Worm (Caenorhabditis elegans) whole organism, late embryonic: ENCODE data around the gene F56C3.10.

Experiments
- F13H6.1 ChIP-seq: sonication (generic microtip); optimal IDR thresholded peaks from 2 replicates; lab custom pipeline; 2016; ENCODE audit warnings: missing genetic modification characterization, missing compliant biosample characterization
- ceh-19 ChIP-seq: fragments of 200-800 bp; sonication (Bioruptor generic); optimal IDR thresholded peaks from 2 replicates; lab custom pipeline; 2018; ENCODE audit warnings: mild to moderate bottlenecking, missing genetic modification characterization, missing compliant biosample characterization
- fkh-10 ChIP-seq: fragments of 150-350 bp; optimal IDR thresholded peaks from 2 replicates; lab custom pipeline; 2014; ENCODE audit warnings: missing biosample characterization, missing genetic modification reagents, missing genetic modification characterization
- hlh-13 ChIP-seq: fragments of 200-800 bp; sonication (Bioruptor generic); optimal IDR thresholded peaks from 2 replicates; lab custom pipeline; 2018; ENCODE audit warnings: mild to moderate bottlenecking, missing genetic modification characterization, missing compliant biosample characterization
- hlh-15 ChIP-seq: sonication (generic microtip); optimal IDR thresholded peaks from 2 replicates; lab custom pipeline; 2016; ENCODE audit warnings: missing genetic modification characterization, missing compliant biosample characterization
- lin-11 ChIP-seq: fragments of 200-800 bp; sonication (Bioruptor generic); optimal IDR thresholded peaks from 2 replicates; lab custom pipeline; 2018; ENCODE audit warnings: mild to moderate bottlenecking, missing genetic modification characterization, missing compliant biosample characterization
- pqm-1 ChIP-seq: sonication (generic microtip); optimal IDR thresholded peaks from 2 replicates; lab custom pipeline; 2016; ENCODE audit warnings: missing genetic modification characterization, missing compliant biosample characterization
- unc-86 ChIP-seq: sonication (generic microtip); optimal IDR thresholded peaks from 2 replicates; lab custom pipeline; 2016; ENCODE audit warnings: missing genetic modification characterization, missing compliant biosample characterization
- ztf-16 ChIP-seq: sonication (generic microtip); optimal IDR thresholded peaks from 2 replicates; lab custom pipeline; 2017; ENCODE audit warnings: missing genetic modification characterization, missing compliant biosample characterization

DNA sequence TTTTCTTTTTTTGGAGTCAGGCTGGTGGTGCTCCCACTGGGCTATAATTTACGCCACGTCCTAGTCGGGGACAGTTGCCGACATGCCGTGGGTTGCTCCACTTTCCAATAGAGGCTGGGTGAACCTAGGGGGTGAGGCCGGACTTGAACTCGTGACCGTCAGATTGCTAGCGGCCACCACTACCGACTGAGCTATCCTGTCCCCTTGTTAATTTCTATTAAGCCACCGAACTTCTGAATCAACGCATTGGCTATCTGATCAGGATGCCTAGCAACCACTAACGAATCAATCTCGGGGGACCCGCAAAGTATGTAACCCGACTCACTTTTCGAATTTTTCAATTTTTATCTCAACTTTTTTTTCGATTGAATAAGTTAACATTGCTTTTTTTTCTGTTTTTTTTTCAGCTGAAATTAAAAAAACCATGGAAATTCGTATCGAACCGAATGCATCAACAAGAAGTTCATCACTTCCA lies 5.5 kb upstream of the F56C3.10 start, which contains the start of gene F56C3.1:
- TF ChIP-seq ceh-19 (no peak), fkh-10 (GFP tag; lab: Kevin White, UChicago) (no peak), ztf-16 (tag; lab: Kevin White, UChicago) (no peak), hlh-15 (tag; lab: Kevin White, UChicago) (no peak), lin-11 (no peak), F13H6.1 (tag; lab: Kevin White, UChicago) (no peak), pqm-1 (tag; lab: Kevin White, UChicago) (no peak), unc-86 (tag; lab: Kevin White, UChicago) (no peak), hlh-13 (GFP tag; lab: Kevin White, UChicago) (no peak)
